Worm (Caenorhabditis elegans) whole organism, late embryonic: ENCODE data around the gene Y67H2A.7.

ENCODE experiments used
- ceh-14 ChIP-seq: sonication (generic microtip); optimal IDR thresholded peaks from 2 replicates; lab custom pipeline; 2016; ENCODE audit warnings: missing genotype, missing genetic modification characterization, missing compliant biosample characterization
- fkh-10 ChIP-seq: fragments of 150-350 bp; optimal IDR thresholded peaks from 2 replicates; lab custom pipeline; 2014; ENCODE audit warnings: missing biosample characterization, missing genetic modification reagents, missing genetic modification characterization
- pha-2 ChIP-seq: sonication (generic microtip); optimal IDR thresholded peaks from 2 replicates; lab custom pipeline; 2017; ENCODE audit warnings: mild to moderate bottlenecking, missing genetic modification characterization, missing compliant biosample characterization

DNA sequence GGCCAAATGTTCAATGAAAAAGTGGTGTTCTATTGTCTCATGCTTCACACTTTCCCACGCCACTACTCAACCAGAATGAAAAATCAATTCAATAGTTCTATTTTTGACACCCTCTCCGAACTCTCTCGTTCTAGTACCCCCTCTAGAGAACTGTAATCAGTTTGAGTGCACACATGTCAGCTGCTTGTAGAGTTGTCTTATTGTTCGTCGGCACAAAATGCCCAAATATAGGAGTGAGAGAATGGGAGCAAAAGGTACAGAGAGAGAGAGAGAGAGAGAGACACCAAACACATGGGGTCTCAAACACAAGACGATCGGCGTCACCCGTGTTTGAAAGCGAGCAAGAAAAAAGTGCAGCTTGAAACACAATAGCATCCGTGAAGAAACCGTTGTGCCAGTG is 30.7 kb downstream of the Y67H2A.7 start:
- TF ChIP-seq fkh-10 (GFP tag; lab: Kevin White, UChicago) (no peak), pha-2 (tag; lab: Kevin White, UChicago) (no peak), ceh-14 (tag; lab: Kevin White, UChicago) (no peak)
